Worm (Caenorhabditis elegans) whole organism, L2 larva: ENCODE measurements around the gene F28C1.3.

Experiments used
- C34F6.9 ChIP-seq: fragments of 150-350 bp; optimal IDR thresholded peaks from 2 replicates; lab custom pipeline; 2014; ENCODE audit warnings: missing biosample characterization, missing genetic modification characterization
- F13H6.1 ChIP-seq: sonication (generic microtip); optimal IDR thresholded peaks from 2 replicates; lab custom pipeline; 2016; ENCODE audit warnings: missing genetic modification characterization, missing compliant biosample characterization
- Y55F3AM.14 ChIP-seq: fragments of 200-800 bp; sonication (Bioruptor generic); optimal IDR thresholded peaks from 2 replicates; lab custom pipeline; 2018; ENCODE audit warnings: mild to moderate bottlenecking, missing genetic modification characterization, missing compliant biosample characterization
- ZK546.5 ChIP-seq: sonication (generic microtip); optimal IDR thresholded peaks from 2 replicates; lab custom pipeline; 2017; ENCODE audit warnings: missing biosample characterization, missing genetic modification characterization
- ama-1 ChIP-seq: fragments of 150-350 bp; optimal IDR thresholded peaks from 2 replicates; lab custom pipeline; 2018; ENCODE audit warnings: inconsistent platforms
- ceh-16 ChIP-seq: fragments of 150-350 bp; optimal IDR thresholded peaks from 2 replicates; lab custom pipeline; 2014; ENCODE audit warnings: missing biosample characterization, missing genetic modification characterization
- ceh-82 ChIP-seq: fragments of 150-350 bp; optimal IDR thresholded peaks from 2 replicates; lab custom pipeline; 2014; ENCODE audit warnings: missing biosample characterization, missing genetic modification characterization
- dmd-4 ChIP-seq: sonication (generic microtip); optimal IDR thresholded peaks from 2 replicates; lab custom pipeline; 2017; ENCODE audit warnings: missing biosample characterization, missing genetic modification characterization
- egl-27 ChIP-seq: sonication (generic microtip); optimal IDR thresholded peaks from 3 replicates; lab custom pipeline; 2017; ENCODE audit warnings: missing biosample characterization, missing genetic modification reagents, missing genetic modification characterization
- elt-1 ChIP-seq: fragments of 150-350 bp; optimal IDR thresholded peaks from 2 replicates; lab custom pipeline; 2014; ENCODE audit warnings: missing biosample characterization, missing genetic modification characterization
- elt-3 ChIP-seq: sonication (generic microtip); optimal IDR thresholded peaks from 2 replicates; lab custom pipeline; 2017; ENCODE audit warnings: missing biosample characterization, missing genetic modification characterization
- fos-1 ChIP-seq: fragments of 150-350 bp; optimal IDR thresholded peaks from 2 replicates; lab custom pipeline; 2014; ENCODE audit warnings: missing biosample characterization, missing genetic modification characterization
- gmeb-1 ChIP-seq: fragments of 150-350 bp; optimal IDR thresholded peaks from 2 replicates; lab custom pipeline; 2014; ENCODE audit warnings: missing biosample characterization, missing genetic modification characterization
- lin-13 ChIP-seq: fragments of 150-350 bp; optimal IDR thresholded peaks from 2 replicates; lab custom pipeline; 2014; ENCODE audit warnings: missing biosample characterization, missing genetic modification reagents, missing genetic modification characterization
- lin-39 ChIP-seq: fragments of 150-350 bp; optimal IDR thresholded peaks from 2 replicates; lab custom pipeline; 2014; ENCODE audit warnings: missing biosample characterization, missing genetic modification reagents, missing genetic modification characterization
- lsy-2 ChIP-seq, 2 experiments: fragments of 150-350 bp in 1 of 2; sonication (generic microtip) in 1 of 2; optimal IDR thresholded peaks; 2 replicates each; lab custom pipeline; 2014 to 2017; ENCODE audit warnings: missing biosample characterization in 2 of 2, missing genetic modification characterization in 2 of 2
- mab-5 ChIP-seq: fragments of 150-350 bp; optimal IDR thresholded peaks from 2 replicates; lab custom pipeline; 2014; ENCODE audit warnings: missing biosample characterization, missing genetic modification characterization
- mbf-1 ChIP-seq: sonication (generic microtip); optimal IDR thresholded peaks from 2 replicates; lab custom pipeline; 2017; ENCODE audit warnings: missing biosample characterization, missing genetic modification characterization
- nhr-10 ChIP-seq: sonication (generic microtip); optimal IDR thresholded peaks from 2 replicates; lab custom pipeline; 2017; ENCODE audit warnings: missing biosample characterization, missing genetic modification characterization
- nhr-11 ChIP-seq: fragments of 150-350 bp; optimal IDR thresholded peaks from 2 replicates; lab custom pipeline; 2014; ENCODE audit warnings: missing biosample characterization, missing genetic modification characterization
- nhr-12 ChIP-seq: fragments of 150-350 bp; optimal IDR thresholded peaks from 2 replicates; lab custom pipeline; 2014; ENCODE audit warnings: missing biosample characterization, missing genetic modification characterization
- nhr-21 ChIP-seq: fragments of 150-350 bp; optimal IDR thresholded peaks from 2 replicates; lab custom pipeline; 2014; ENCODE audit warnings: missing biosample characterization, missing genetic modification characterization
- nhr-23 ChIP-seq: fragments of 150-350 bp; optimal IDR thresholded peaks from 2 replicates; lab custom pipeline; 2014; ENCODE audit warnings: missing biosample characterization, missing genetic modification reagents, missing genetic modification characterization
- nhr-237 ChIP-seq: fragments of 150-350 bp; optimal IDR thresholded peaks from 2 replicates; lab custom pipeline; 2014; ENCODE audit warnings: missing biosample characterization, missing genetic modification characterization
- nhr-25 ChIP-seq: fragments of 150-350 bp; sonication (generic microtip); optimal IDR thresholded peaks from 3 replicates; lab custom pipeline; 2014; ENCODE audit warnings: missing biosample characterization, missing genetic modification characterization
- nhr-6 ChIP-seq: fragments of 150-350 bp; optimal IDR thresholded peaks from 2 replicates; lab custom pipeline; 2014; ENCODE audit warnings: missing biosample characterization, missing genetic modification characterization
- sem-4 ChIP-seq: fragments of 150-350 bp; optimal IDR thresholded peaks from 2 replicates; lab custom pipeline; 2014; ENCODE audit warnings: missing biosample characterization, missing genetic modification reagents, missing genetic modification characterization
- skn-1 ChIP-seq: sonication (generic microtip); optimal IDR thresholded peaks from 2 replicates; lab custom pipeline; 2017; ENCODE audit warnings: missing biosample characterization, missing genetic modification characterization
- sma-9 ChIP-seq, 2 experiments: fragments of 150-350 bp in 1 of 2; sonication (generic microtip) in 1 of 2; optimal IDR thresholded peaks; 2 replicates each; lab custom pipeline; 2014 to 2016; ENCODE audit warnings: missing genetic modification characterization in 2 of 2, mild to moderate bottlenecking in 1 of 2, missing biosample characterization in 1 of 2, missing compliant biosample characterization in 1 of 2, missing genetic modification reagents in 1 of 2, moderate library complexity in 1 of 2
- snpc-4 ChIP-seq: fragments of 150-350 bp; optimal IDR thresholded peaks from 2 replicates; lab custom pipeline; 2014; ENCODE audit warnings: missing biosample characterization, missing genetic modification characterization
- unc-55 ChIP-seq: fragments of 150-350 bp; sonication (generic microtip); optimal IDR thresholded peaks from 3 replicates; lab custom pipeline; 2014; ENCODE audit warnings: missing biosample characterization, missing genetic modification reagents, missing genetic modification characterization
- unc-62 ChIP-seq: fragments of 150-350 bp; optimal IDR thresholded peaks from 2 replicates; lab custom pipeline; 2014; ENCODE audit warnings: missing biosample characterization, missing genetic modification reagents, missing genetic modification characterization
- ztf-11 ChIP-seq: sonication (generic microtip); optimal IDR thresholded peaks from 2 replicates; lab custom pipeline; 2017; ENCODE audit warnings: missing biosample characterization, missing genetic modification characterization

F28C1.3 gene

ce11 chrV:12503494-12503893, 35.0 kb downstream of the F28C1.3 start, which contains the start of gene T28H10.1:
Gene T28H10.1 (plus strand): TSS chrV:12503794.
- TF ChIP-seq unc-55 (GFP tag; lab: Kevin White, UChicago) (no peak), lin-13 (GFP tag; lab: Kevin White, UChicago) (no peak), mab-5 (tag; lab: Kevin White, UChicago) (no peak), elt-1 (tag; lab: Kevin White, UChicago) (no peak), gmeb-1 (tag; lab: Kevin White, UChicago) (no peak), elt-3 (tag; lab: Kevin White, UChicago) (no peak), nhr-11 (tag; lab: Kevin White, UChicago) (no peak), skn-1 (tag; lab: Kevin White, UChicago) (no peak), ceh-82 (tag; lab: Kevin White, UChicago) (no peak), sem-4 (tag; lab: Kevin White, UChicago) (no peak), ceh-16 (tag; lab: Kevin White, UChicago) (no peak), snpc-4 (tag; lab: Kevin White, UChicago) (no peak), C34F6.9 (tag; lab: Kevin White, UChicago) (no peak), ama-1 (lab: Kevin White, UChicago) (no peak), lin-39 (no peak), nhr-10 (tag; lab: Kevin White, UChicago) (no peak), nhr-25 (no peak), F13H6.1 (tag; lab: Kevin White, UChicago) (no peak), ZK546.5 (no peak), unc-62 (GFP tag; lab: Kevin White, UChicago) (no peak)

ce11 chrV:12505730-12506129, 37.3 kb downstream of the F28C1.3 start:
- TF ChIP-seq sem-4 (tag; lab: Kevin White, UChicago) (no peak), nhr-6 (tag; lab: Kevin White, UChicago) (no peak), gmeb-1 (tag; lab: Kevin White, UChicago) (no peak), nhr-11 (tag; lab: Kevin White, UChicago) (no peak), ztf-11 (tag; lab: Kevin White, UChicago) (no peak), skn-1 (tag; lab: Kevin White, UChicago) (no peak), Y55F3AM.14 (GFP tag; lab: Kevin White, UChicago) (no peak), unc-62 (GFP tag; lab: Kevin White, UChicago) (no peak)

ce11 chrV:12506185-12506584, 37.7 kb downstream of the F28C1.3 start, which contains the start of gene nlp-46:
Gene nlp-46 (minus strand): TSS chrV:12506285.
- TF ChIP-seq snpc-4 (tag; lab: Kevin White, UChicago) (no peak), egl-27 (tag; lab: Kevin White, UChicago) (no peak), fos-1 (tag; lab: Kevin White, UChicago) (no peak)
- TF ChIP-seq, all 48 proteins: peak for 0

ce11 chrV:12509922-12510582, 41.6 kb downstream of the F28C1.3 start:
- TF ChIP-seq Y55F3AM.14 (GFP tag; lab: Kevin White, UChicago), result peak; percentile 12

- TF ChIP-seq nhr-11 (tag; lab: Kevin White, UChicago), result no peak
- no peak for TF ChIP-seq nhr-12 (tag; lab: Kevin White, UChicago)
- no peak for TF ChIP-seq nhr-21 (tag; lab: Kevin White, UChicago)
- no peak for TF ChIP-seq dmd-4 (tag; lab: Kevin White, UChicago)
- peak; percentile 56 for TF ChIP-seq sma-9 (GFP tag; optimal IDR thresholded peaks at IDR 0.05; lab: Kevin White, UChicago)
- no peak for TF ChIP-seq sma-9 (tag; optimal IDR thresholded peaks at IDR 0.05; lab: Kevin White, UChicago)
- no peak for TF ChIP-seq mab-5 (tag; lab: Kevin White, UChicago)
- TF ChIP-seq ceh-16 (tag; lab: Kevin White, UChicago), result no peak
- TF ChIP-seq mbf-1 (tag; lab: Kevin White, UChicago), result no peak
- no peak for TF ChIP-seq nhr-6 (tag; lab: Kevin White, UChicago)
- TF ChIP-seq fos-1 (tag; lab: Kevin White, UChicago), result peak; percentile 9
- TF ChIP-seq nhr-23 (tag; lab: Kevin White, UChicago), result no peak
- TF ChIP-seq unc-62 (GFP tag; lab: Kevin White, UChicago), result no peak
- TF ChIP-seq ceh-82 (tag; lab: Kevin White, UChicago), result no peak
- no peak for TF ChIP-seq lsy-2 (tag; optimal IDR thresholded peaks at IDR 0.05; lab: Kevin White, UChicago)
- no peak for TF ChIP-seq nhr-237 (tag; lab: Kevin White, UChicago)
- TF ChIP-seq skn-1 (tag; lab: Kevin White, UChicago), result no peak
Observed at ce11 chrV:12511946-12512345, 43.5 kb downstream of the F28C1.3 start.
